Fruit fly (Drosophila melanogaster): ENCODE measurements around the gene sloth2.

The sloth2 gene

dm6 chrX:6973340-6973739 lies 37.8 kb upstream of the sloth2 start, which contains the start of gene CG3040 (continued):
- peak; percentile 59 for TF ChIP-seq CG1603 (tag; optimal IDR thresholded peaks at IDR 0.05)
- peak; percentile 9 for TF ChIP-seq nom (GFP tag; optimal IDR thresholded peaks at IDR 0.05)
- peak; percentile 2 for TF ChIP-seq CG30020 (tag; optimal IDR thresholded peaks at IDR 0.05)
- peak; percentile 54 for TF ChIP-seq mam (GFP tag; optimal IDR thresholded peaks at IDR 0.05)
- TF ChIP-seq fd64A (GFP tag; optimal IDR thresholded peaks at IDR 0.05) = no peak
- no peak for TF ChIP-seq Max (GFP tag; optimal IDR thresholded peaks at IDR 0.05)
- TF ChIP-seq Rfx (GFP tag; IDR thresholded peaks at IDR 0.05) = peak; percentile 54
- no peak for TF ChIP-seq tx (GFP tag; optimal IDR thresholded peaks at IDR 0.05)
- peak; percentile 67 for TF ChIP-seq CG9932 (GFP tag; IDR thresholded peaks at IDR 0.05)
- TF ChIP-seq CG11723 (GFP tag; optimal IDR thresholded peaks at IDR 0.05) = no peak
- peak; percentile 29 for TF ChIP-seq Chrac-16 (GFP tag; optimal IDR thresholded peaks at IDR 0.05)
- peak; percentile 61 for TF ChIP-seq Hmr (GFP tag; optimal IDR thresholded peaks at IDR 0.05)
- TF ChIP-seq CG30403 (GFP tag; optimal IDR thresholded peaks at IDR 0.05) = peak; percentile 56
- no peak for TF ChIP-seq luna (GFP tag; optimal IDR thresholded peaks at IDR 0.05)
- TF ChIP-seq CG31365 (tag; optimal IDR thresholded peaks at IDR 0.05) = no peak
- TF ChIP-seq CG14014 (GFP tag; IDR thresholded peaks at IDR 0.05) = 0 out of 2 replicates have a peak, but pooled peaks have one; percentile 19
- TF ChIP-seq Nf-YC (tag; optimal IDR thresholded peaks at IDR 0.05) = peak; percentile 5
- TF ChIP-seq Ssrp (tag; optimal IDR thresholded peaks at IDR 0.05) = peak; percentile 44
- peak; percentile 13 for TF ChIP-seq CG2116 (GFP tag; optimal IDR thresholded peaks at IDR 0.05)
- no peak for TF ChIP-seq D (optimal IDR thresholded peaks at IDR 0.05)
- TF ChIP-seq D (GFP tag; optimal IDR thresholded peaks at IDR 0.05) = no peak
- TF ChIP-seq HLHmδ (GFP tag; optimal IDR thresholded peaks at IDR 0.05) = no peak
- no peak for TF ChIP-seq H15 (GFP tag; IDR thresholded peaks at IDR 0.05)
- no peak for TF ChIP-seq CG14965 (GFP tag; optimal IDR thresholded peaks at IDR 0.05; ENCODE audit: borderline replicate concordance)
- no peak for TF ChIP-seq CG4360 (GFP tag; IDR thresholded peaks at IDR 0.05)
- no peak for TF ChIP-seq CG12236 (GFP tag; optimal IDR thresholded peaks at IDR 0.05)
- TF ChIP-seq Xbp1 (GFP tag; optimal IDR thresholded peaks at IDR 0.05) = peak; percentile 45
- TF ChIP-seq CG9727 (GFP tag; optimal IDR thresholded peaks at IDR 0.05) = no peak
- peak; percentile 41 for TF ChIP-seq nmo (GFP tag; optimal IDR thresholded peaks at IDR 0.05)
- peak; percentile 15 for TF ChIP-seq CG3281 (GFP tag; optimal IDR thresholded peaks at IDR 0.05)
- peak; percentile 47 for TF ChIP-seq CG10267 (tag; optimal IDR thresholded peaks at IDR 0.05)
- peak; percentile 13 for TF ChIP-seq chn (GFP tag; optimal IDR thresholded peaks at IDR 0.05)
- peak; percentile 32 for TF ChIP-seq Hr3 (GFP tag; optimal IDR thresholded peaks at IDR 0.05)
- no peak for TF ChIP-seq ham (GFP tag; IDR thresholded peaks at IDR 0.05)
- TF ChIP-seq Ets65A (GFP tag) = no peak
- TF ChIP-seq CG8290 (GFP tag; optimal IDR thresholded peaks at IDR 0.05) = peak; percentile 5
- peak in 1 of 2 experiments; percentile 70 for TF ChIP-seq CG8290 (tag; optimal IDR thresholded peaks at IDR 0.05)
- no peak for TF ChIP-seq CkIIα-i1 (GFP tag; IDR thresholded peaks at IDR 0.05)
- TF ChIP-seq CG4854 (GFP tag; optimal IDR thresholded peaks at IDR 0.05) = no peak
- TF ChIP-seq CG7839 (tag; optimal IDR thresholded peaks at IDR 0.05) = peak; percentile 25
- TF ChIP-seq dmrt99B (tag; optimal IDR thresholded peaks at IDR 0.05) = peak; percentile 37
- no peak for TF ChIP-seq sima (GFP tag; optimal IDR thresholded peaks at IDR 0.05)
- peak; percentile 48 for TF ChIP-seq CG15269 (tag; optimal IDR thresholded peaks at IDR 0.05)
- TF ChIP-seq kni (GFP tag; optimal IDR thresholded peaks at IDR 0.05) = no peak
- peak; percentile 31 for TF ChIP-seq zen (tag; optimal IDR thresholded peaks at IDR 0.05)
- TF ChIP-seq CG14050 (GFP tag; IDR thresholded peaks at IDR 0.05) = no peak
- peak; percentile 53 for TF ChIP-seq gem (tag; optimal IDR thresholded peaks at IDR 0.05)
- no peak for TF ChIP-seq scrt (GFP tag; optimal IDR thresholded peaks at IDR 0.05)
- peak; percentile 36; the same call in 1 of the 2 replicates for TF ChIP-seq Ptx1 (GFP tag; IDR thresholded peaks at IDR 0.05)
- TF ChIP-seq CG17361 (GFP tag; IDR thresholded peaks at IDR 0.05) = peak; percentile 48; the same call in 1 of the 3 replicates
- no peak for TF ChIP-seq CG3726 (GFP tag; IDR thresholded peaks at IDR 0.05)
- no peak for TF ChIP-seq her (GFP tag; optimal IDR thresholded peaks at IDR 0.05)
